Worm (Caenorhabditis elegans) whole organism, late embryonic: ENCODE data around the gene vab-9.

Experiments used
- C38D4.7 ChIP-seq: fragments of 200-800 bp; sonication (Bioruptor generic); optimal IDR thresholded peaks from 2 replicates; lab custom pipeline; 2018; ENCODE audit warnings: mild to moderate bottlenecking, missing genetic modification characterization, moderate library complexity, missing compliant biosample characterization
- K02D7.2 ChIP-seq: sonication (generic microtip); optimal IDR thresholded peaks from 2 replicates; lab custom pipeline; 2017; ENCODE audit warnings: mild to moderate bottlenecking, missing genetic modification characterization, missing compliant biosample characterization
- K09A11.1 ChIP-seq: sonication (generic microtip); optimal IDR thresholded peaks from 2 replicates; lab custom pipeline; 2017; ENCODE audit warnings: antibody characterized with exemption, mild to moderate bottlenecking, missing genetic modification characterization, missing compliant biosample characterization; ENCODE audit not compliant: insufficient read depth
- Y22D7AL.16 ChIP-seq: sonication (generic microtip); optimal IDR thresholded peaks from 2 replicates; lab custom pipeline; 2016; ENCODE audit warnings: missing genetic modification characterization, missing compliant biosample characterization
- ahr-1 ChIP-seq: sonication (generic microtip); optimal IDR thresholded peaks from 2 replicates; lab custom pipeline; 2016; ENCODE audit warnings: missing genetic modification characterization, missing compliant biosample characterization
- ama-1 ChIP-seq: fragments of 150-350 bp; optimal IDR thresholded peaks from 2 replicates; lab custom pipeline; 2014
- ceh-19 ChIP-seq: fragments of 200-800 bp; sonication (Bioruptor generic); optimal IDR thresholded peaks from 2 replicates; lab custom pipeline; 2018; ENCODE audit warnings: mild to moderate bottlenecking, missing genetic modification characterization, missing compliant biosample characterization
- ceh-2 ChIP-seq: sonication (generic microtip); optimal IDR thresholded peaks from 2 replicates; lab custom pipeline; 2016; ENCODE audit warnings: missing genotype, missing genetic modification characterization, missing compliant biosample characterization
- ceh-24 ChIP-seq: sonication (generic microtip); optimal IDR thresholded peaks from 2 replicates; lab custom pipeline; 2016; ENCODE audit warnings: mild to moderate bottlenecking, missing genetic modification characterization, missing compliant biosample characterization
- ceh-30 ChIP-seq: fragments of 150-350 bp; optimal IDR thresholded peaks from 2 replicates; lab custom pipeline; 2014; ENCODE audit warnings: missing biosample characterization, missing genetic modification characterization
- ceh-31 ChIP-seq: sonication (generic microtip); optimal IDR thresholded peaks from 2 replicates; lab custom pipeline; 2016; ENCODE audit warnings: missing genetic modification characterization, missing compliant biosample characterization
- ceh-6 ChIP-seq: fragments of 200-800 bp; sonication (Bioruptor generic); optimal IDR thresholded peaks from 2 replicates; lab custom pipeline; 2018; ENCODE audit warnings: mild to moderate bottlenecking, missing genetic modification characterization, missing compliant biosample characterization
- dve-1 ChIP-seq: sonication (generic microtip); optimal IDR thresholded peaks from 2 replicates; lab custom pipeline; 2017; ENCODE audit warnings: antibody characterized with exemption, mild to moderate bottlenecking, missing genetic modification characterization, missing compliant biosample characterization
- ets-4 ChIP-seq: sonication (generic microtip); optimal IDR thresholded peaks from 2 replicates; lab custom pipeline; 2016; ENCODE audit warnings: missing genetic modification characterization, missing compliant biosample characterization
- eyg-1 ChIP-seq: sonication (generic microtip); optimal IDR thresholded peaks from 2 replicates; lab custom pipeline; 2016; ENCODE audit warnings: missing genotype, missing genetic modification characterization, missing compliant biosample characterization
- fkh-6 ChIP-seq: sonication (generic microtip); optimal IDR thresholded peaks from 2 replicates; lab custom pipeline; 2016; ENCODE audit warnings: missing genetic modification characterization, missing compliant biosample characterization
- gmeb-2 ChIP-seq: sonication (generic microtip); optimal IDR thresholded peaks from 2 replicates; lab custom pipeline; 2016; ENCODE audit warnings: missing genetic modification characterization, inconsistent platforms, missing compliant biosample characterization
- hlh-13 ChIP-seq: fragments of 200-800 bp; sonication (Bioruptor generic); optimal IDR thresholded peaks from 2 replicates; lab custom pipeline; 2018; ENCODE audit warnings: mild to moderate bottlenecking, missing genetic modification characterization, missing compliant biosample characterization
- hlh-30 ChIP-seq: sonication (generic microtip); optimal IDR thresholded peaks from 2 replicates; lab custom pipeline; 2017; ENCODE audit warnings: antibody characterized with exemption, missing genetic modification characterization, missing compliant biosample characterization; ENCODE audit not compliant: insufficient read depth
- hlh-6 ChIP-seq: sonication (generic microtip); optimal IDR thresholded peaks from 2 replicates; lab custom pipeline; 2016; ENCODE audit warnings: missing genotype, missing genetic modification characterization, missing compliant biosample characterization
- lin-11 ChIP-seq: fragments of 200-800 bp; sonication (Bioruptor generic); optimal IDR thresholded peaks from 2 replicates; lab custom pipeline; 2018; ENCODE audit warnings: mild to moderate bottlenecking, missing genetic modification characterization, missing compliant biosample characterization
- madf-2 ChIP-seq: sonication (generic microtip); optimal IDR thresholded peaks from 2 replicates; lab custom pipeline; 2017; ENCODE audit warnings: missing genetic modification characterization, missing compliant biosample characterization
- mec-3 ChIP-seq: sonication (generic microtip); optimal IDR thresholded peaks from 2 replicates; lab custom pipeline; 2016; ENCODE audit warnings: borderline replicate concordance, missing genetic modification characterization, missing compliant biosample characterization
- nfya-1 ChIP-seq: sonication (generic microtip); optimal IDR thresholded peaks from 2 replicates; lab custom pipeline; 2017; ENCODE audit warnings: missing genetic modification characterization, mild to moderate bottlenecking, missing compliant biosample characterization, antibody characterized with exemption, moderate library complexity
- nhr-11 ChIP-seq: fragments of 150-350 bp; optimal IDR thresholded peaks from 2 replicates; lab custom pipeline; 2014; ENCODE audit warnings: missing biosample characterization, missing genetic modification characterization
- npax-4 ChIP-seq: sonication (generic microtip); optimal IDR thresholded peaks from 2 replicates; lab custom pipeline; 2016; ENCODE audit warnings: missing genetic modification characterization, missing compliant biosample characterization
- pag-3 ChIP-seq: sonication (generic microtip); optimal IDR thresholded peaks from 2 replicates; lab custom pipeline; 2016; ENCODE audit warnings: missing compliant biosample characterization, missing genetic modification characterization, borderline replicate concordance
- pat-9 ChIP-seq: fragments of 200-800 bp; sonication (Bioruptor generic); optimal IDR thresholded peaks from 2 replicates; lab custom pipeline; 2018; ENCODE audit warnings: mild to moderate bottlenecking, missing genetic modification characterization, moderate library complexity, missing compliant biosample characterization
- pax-1 ChIP-seq: fragments of 150-350 bp; optimal IDR thresholded peaks from 2 replicates; lab custom pipeline; 2014; ENCODE audit warnings: missing biosample characterization, missing genetic modification characterization
- pha-2 ChIP-seq: sonication (generic microtip); optimal IDR thresholded peaks from 2 replicates; lab custom pipeline; 2017; ENCODE audit warnings: mild to moderate bottlenecking, missing genetic modification characterization, missing compliant biosample characterization
- pqm-1 ChIP-seq: sonication (generic microtip); optimal IDR thresholded peaks from 2 replicates; lab custom pipeline; 2016; ENCODE audit warnings: missing genetic modification characterization, missing compliant biosample characterization
- ref-2 ChIP-seq: sonication (generic microtip); optimal IDR thresholded peaks from 2 replicates; lab custom pipeline; 2016; ENCODE audit warnings: missing genetic modification characterization, missing compliant biosample characterization
- rnt-1 ChIP-seq: sonication (generic microtip); optimal IDR thresholded peaks from 2 replicates; lab custom pipeline; 2016; ENCODE audit warnings: missing genetic modification characterization, missing compliant biosample characterization
- sdc-2 ChIP-seq: sonication (generic microtip); optimal IDR thresholded peaks from 2 replicates; lab custom pipeline; 2016; ENCODE audit warnings: missing genotype, missing genetic modification characterization, missing compliant biosample characterization
- sox-2 ChIP-seq: fragments of 200-800 bp; sonication (Bioruptor generic); IDR thresholded peaks from 2 replicates; pipeline ENCODE4 v1.3.6; 2022; ENCODE audit warnings: missing genetic modification reagents, missing genetic modification characterization, missing compliant biosample characterization
- syd-9 ChIP-seq: sonication (generic microtip); optimal IDR thresholded peaks from 2 replicates; lab custom pipeline; 2016; ENCODE audit warnings: mild to moderate bottlenecking, missing genetic modification characterization, moderate library complexity, missing compliant biosample characterization
- tbx-2 ChIP-seq: sonication (generic microtip); optimal IDR thresholded peaks from 2 replicates; lab custom pipeline; 2016; ENCODE audit warnings: missing genetic modification characterization, missing compliant biosample characterization
- unc-42 ChIP-seq: sonication (generic microtip); optimal IDR thresholded peaks from 2 replicates; lab custom pipeline; 2016; ENCODE audit warnings: missing genotype, missing genetic modification characterization, missing compliant biosample characterization
- unc-55 ChIP-seq: sonication (generic microtip); optimal IDR thresholded peaks from 2 replicates; lab custom pipeline; 2017; ENCODE audit warnings: missing biosample characterization, missing genetic modification reagents, missing genetic modification characterization
- unc-86 ChIP-seq: sonication (generic microtip); optimal IDR thresholded peaks from 2 replicates; lab custom pipeline; 2016; ENCODE audit warnings: missing genetic modification characterization, missing compliant biosample characterization

Gene vab-9

ce11 chrII:8606549-8606948 is 31.0 kb downstream of the vab-9 start, which contains the start of gene F28C6.8:
TSS of gene F28C6.8 (plus strand) at chrII:8606849.
- TF ChIP-seq sox-2 (GFP tag; lab: Robert Waterston, UW) (no peak), C38D4.7 (GFP tag; lab: Kevin White, UChicago) (no peak), madf-2 (tag; lab: Kevin White, UChicago) (no peak), K09A11.1 (tag; lab: Kevin White, UChicago) (no peak)

- TF ChIP-seq Y22D7AL.16 (tag; lab: Kevin White, UChicago) (no peak), hlh-13 (GFP tag; lab: Kevin White, UChicago) (no peak), npax-4 (tag; lab: Kevin White, UChicago) (no peak), pha-2 (tag; lab: Kevin White, UChicago) (no peak), pat-9 (tag; lab: Kevin White, UChicago) (no peak), ama-1 (peak; percentile 65), pag-3 (tag; lab: Kevin White, UChicago) (no peak), ahr-1 (tag; lab: Kevin White, UChicago) (no peak), hlh-6 (tag; lab: Kevin White, UChicago) (no peak), gmeb-2 (tag; lab: Kevin White, UChicago) (no peak), unc-42 (tag; lab: Kevin White, UChicago) (peak; percentile 48), ref-2 (no peak), nfya-1 (tag; lab: Kevin White, UChicago) (peak; percentile 31), pax-1 (tag; lab: Kevin White, UChicago) (no peak), C38D4.7 (GFP tag; lab: Kevin White, UChicago) (no peak), dve-1 (no peak), sdc-2 (tag; lab: Kevin White, UChicago) (no peak), syd-9 (tag; lab: Kevin White, UChicago) (no peak), mec-3 (tag; lab: Kevin White, UChicago) (no peak), ets-4 (tag; lab: Kevin White, UChicago) (no peak)
Measured at ce11 chrII:8603567-8604359, 33.8 kb downstream of the vab-9 start, which contains the start of gene suf-1. TSS of gene suf-1 (plus strand) at chrII:8603846.

- TF ChIP-seq ceh-2 (tag; lab: Kevin White, UChicago): no peak
- TF ChIP-seq pax-1 (tag; lab: Kevin White, UChicago): no peak
- TF ChIP-seq hlh-13 (GFP tag; lab: Kevin White, UChicago): no peak
- TF ChIP-seq ceh-31 (tag; lab: Kevin White, UChicago): peak; percentile 9
- no peak for TF ChIP-seq ceh-24 (tag; lab: Kevin White, UChicago)
- TF ChIP-seq sox-2 (GFP tag; lab: Robert Waterston, UW): no peak
- peak; percentile 40 for TF ChIP-seq unc-42 (tag; lab: Kevin White, UChicago)
- no peak for TF ChIP-seq unc-86 (tag; lab: Kevin White, UChicago)
- TF ChIP-seq nhr-11 (tag; lab: Kevin White, UChicago): no peak
- TF ChIP-seq K02D7.2: no peak
- TF ChIP-seq nfya-1 (tag; lab: Kevin White, UChicago): peak; percentile 36
- no peak for TF ChIP-seq ceh-30 (tag; lab: Kevin White, UChicago)
- TF ChIP-seq pag-3 (tag; lab: Kevin White, UChicago): no peak
Measured at ce11 chrII:8602337-8602944, 35.1 kb downstream of the vab-9 start, which contains the start of the genes cpf-1 and rpl-26. TSS of gene cpf-1 (minus strand) at chrII:8602440. TSS of gene rpl-26 (plus strand) at chrII:8602785.

ce11 chrII:8600165-8600564 is 37.4 kb downstream of the vab-9 start, which contains the start of gene pigg-1:
TSS of gene pigg-1 (minus strand) at chrII:8600265.
- TF ChIP-seq ceh-19: no peak
- no peak for TF ChIP-seq ceh-6
- TF ChIP-seq npax-4 (tag; lab: Kevin White, UChicago): no peak
- no peak for TF ChIP-seq lin-11 (tag; lab: Kevin White, UChicago)
- no peak for TF ChIP-seq pag-3 (tag; lab: Kevin White, UChicago)
- TF ChIP-seq hlh-30 (tag; lab: Kevin White, UChicago): no peak
- TF ChIP-seq unc-55 (GFP tag; lab: Kevin White, UChicago): no peak
- no peak for TF ChIP-seq K02D7.2
- TF ChIP-seq eyg-1 (tag; lab: Kevin White, UChicago): no peak
- TF ChIP-seq hlh-6 (tag; lab: Kevin White, UChicago): no peak
- no peak for TF ChIP-seq gmeb-2 (tag; lab: Kevin White, UChicago)
- no peak for TF ChIP-seq tbx-2 (tag; lab: Kevin White, UChicago)
- TF ChIP-seq mec-3 (tag; lab: Kevin White, UChicago): no peak
- TF ChIP-seq rnt-1 (tag; lab: Kevin White, UChicago): no peak
- no peak for TF ChIP-seq ama-1
- TF ChIP-seq fkh-6 (tag; lab: Kevin White, UChicago): no peak
- TF ChIP-seq madf-2 (tag; lab: Kevin White, UChicago): no peak
- TF ChIP-seq dve-1: no peak
- no peak for TF ChIP-seq pqm-1 (tag; lab: Kevin White, UChicago)
